Worm (Caenorhabditis elegans): Measurements from ENCODE around the gene hpx-2.

DNA sequence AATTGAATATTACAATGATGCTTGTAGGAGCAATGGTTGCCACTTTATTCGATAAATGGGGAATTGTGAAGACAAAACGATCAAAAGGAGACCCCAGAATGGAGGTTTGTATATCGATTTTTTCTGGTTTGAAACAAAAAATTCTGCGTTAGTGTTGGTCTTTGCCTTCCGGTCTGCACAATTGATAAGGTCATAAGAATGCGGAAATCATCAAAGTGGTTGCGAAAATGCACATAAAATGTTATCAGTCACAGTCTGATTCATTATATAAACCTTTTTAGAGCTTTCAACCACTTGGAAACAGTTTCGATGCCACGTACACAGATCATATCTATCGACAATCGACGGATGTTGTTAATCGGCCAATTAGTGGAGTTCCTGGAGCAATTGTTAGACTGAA, 43.3 kb downstream of the hpx-2 start:
- no peak for TF ChIP-seq skn-1 (tag; optimal IDR thresholded peaks at IDR 0.05)
- no peak for TF ChIP-seq lin-15B (tag; optimal IDR thresholded peaks at IDR 0.05)
- no peak for TF ChIP-seq ama-1 (optimal IDR thresholded peaks at IDR 0.05)
- TF ChIP-seq fkh-10 (GFP tag; optimal IDR thresholded peaks at IDR 0.05), result no peak
- TF ChIP-seq nhr-76 (tag; optimal IDR thresholded peaks at IDR 0.05), result no peak
- no peak for TF ChIP-seq unc-39 (tag; optimal IDR thresholded peaks at IDR 0.05)
- TF ChIP-seq ztf-11 (tag; optimal IDR thresholded peaks at IDR 0.05), result no peak
- TF ChIP-seq tbx-2 (tag; optimal IDR thresholded peaks at IDR 0.05), result no peak
- TF ChIP-seq ceh-28 (tag; optimal IDR thresholded peaks at IDR 0.05), result no peak
- TF ChIP-seq lin-39 (tag; optimal IDR thresholded peaks at IDR 0.05), result no peak
- no peak for TF ChIP-seq zag-1 (tag; optimal IDR thresholded peaks at IDR 0.05)
- TF ChIP-seq nhr-25 (tag; optimal IDR thresholded peaks at IDR 0.05), result no peak
- no peak for TF ChIP-seq aly-2 (tag; optimal IDR thresholded peaks at IDR 0.05)
- no peak for TF ChIP-seq jun-1 (tag; optimal IDR thresholded peaks at IDR 0.05)

Data from whole organism, L3 larva.